Fruit fly (Drosophila melanogaster) whole organism, pupa: Measurements from ENCODE around the gene CG5446.

Source experiments
- CG14655 ChIP-seq: fragments of 200-800 bp; sonication (Bioruptor generic); optimal IDR thresholded peaks from 3 replicates; lab custom pipeline; 2017; ENCODE audit warnings: mild to moderate bottlenecking, missing biosample characterization, missing genetic modification reagents, missing genetic modification characterization
- CG15710 ChIP-seq: fragments of 200-800 bp; sonication (Bioruptor generic); optimal IDR thresholded peaks from 2 replicates; lab custom pipeline; 2018; ENCODE audit warnings: missing biosample characterization, mild to moderate bottlenecking, missing genetic modification characterization, moderate library complexity
- CG32121 ChIP-seq: fragments of 200-800 bp; sonication (Bioruptor generic); IDR thresholded peaks from 2 replicates; pipeline ENCODE4 v1.3.6; 2022; ENCODE audit warnings: missing biosample characterization, missing genetic modification characterization
- CG4496 ChIP-seq: fragments of 200-800 bp; sonication (Bioruptor generic); IDR thresholded peaks from 3 replicates; pipeline ENCODE4 v1.3.6; 2022; ENCODE audit warnings: missing biosample characterization, missing genetic modification characterization
- CG8301 ChIP-seq: fragments of 200-800 bp; sonication (Bioruptor generic); optimal IDR thresholded peaks from 2 replicates; lab custom pipeline; 2018; ENCODE audit warnings: missing biosample characterization, mild to moderate bottlenecking, missing genetic modification characterization
- CG9948 ChIP-seq: fragments of 200-800 bp; sonication (Bioruptor generic); optimal IDR thresholded peaks from 2 replicates; lab custom pipeline; 2018; ENCODE audit warnings: missing biosample characterization, mild to moderate bottlenecking, missing genetic modification characterization, moderate library complexity
- Ets98B ChIP-seq: fragments of 200-800 bp; sonication (Bioruptor generic); IDR thresholded peaks from 2 replicates; pipeline ENCODE4 v1.3.6; 2022; ENCODE audit warnings: missing biosample characterization, missing genetic modification characterization
- Pif1B ChIP-seq: fragments of 200-800 bp; sonication (Bioruptor generic); optimal IDR thresholded peaks from 3 replicates; lab custom pipeline; 2016; ENCODE audit warnings: missing biosample characterization, missing genetic modification characterization
- Snoo ChIP-seq: fragments of 200-800 bp; sonication (Bioruptor generic); optimal IDR thresholded peaks from 3 replicates; lab custom pipeline; 2017; ENCODE audit warnings: missing biosample characterization, mild to moderate bottlenecking, missing genetic modification characterization, inconsistent platforms
- gl ChIP-seq: fragments of 200-800 bp; sonication (Bioruptor generic); optimal IDR thresholded peaks from 2 replicates; lab custom pipeline; 2018; ENCODE audit warnings: missing biosample characterization, mild to moderate bottlenecking, missing genetic modification characterization
- rn ChIP-seq: fragments of 200-800 bp; sonication (Bioruptor generic); IDR thresholded peaks from 2 replicates; pipeline ENCODE4 v1.3.6; 2022; ENCODE audit warnings: missing biosample characterization, missing genetic modification characterization

DNA sequence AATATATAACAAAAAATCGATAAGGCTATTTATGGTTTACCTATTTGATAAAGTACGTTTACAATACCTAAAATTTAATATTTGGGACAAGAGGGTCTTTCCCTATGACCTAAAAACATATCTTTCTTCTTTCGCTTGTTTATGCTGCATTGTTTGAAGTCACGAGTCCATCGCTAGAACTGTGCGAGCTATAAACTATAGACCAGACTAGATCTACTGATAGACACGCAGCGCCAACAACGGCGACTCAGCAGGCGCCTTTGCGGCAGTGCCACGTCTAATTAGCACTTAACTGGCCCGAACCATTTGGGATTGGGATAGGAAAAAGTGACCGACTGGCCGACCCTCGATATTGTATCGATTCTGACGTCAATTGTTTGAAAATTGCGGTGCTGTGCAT lies 45.5 kb upstream of the CG5446 start:
- TF ChIP-seq CG4496 (GFP tag; lab: Robert Waterston, UW) (no peak), CG32121 (no peak), Snoo (tag; lab: Kevin White, UChicago) (no peak), rn (GFP tag; lab: Robert Waterston, UW) (no peak), Pif1B (GFP tag; lab: Kevin White, UChicago) (no peak), CG9948 (tag; lab: Kevin White, UChicago) (no peak), CG15710 (tag; lab: Kevin White, UChicago) (no peak), Ets98B (GFP tag; lab: Robert Waterston, UW) (no peak), CG8301 (no peak), gl (tag; lab: Kevin White, UChicago) (no peak), CG14655 (GFP tag; lab: Kevin White, UChicago) (no peak)
